Fruit fly (Drosophila melanogaster) S2 (cell line): ENCODE data around the gene CG34269.

ENCODE experiments used
- CG8478 ChIP-seq: fragments of >200 bp; optimal IDR thresholded peaks from 2 replicates; lab custom pipeline; 2018
- CTCF ChIP-seq, 2 experiments: fragments of >200 bp; optimal IDR thresholded peaks; 2 replicates each; lab custom pipeline; 2018

- TF ChIP-seq CG8478 (lab: Kevin White, UChicago) (no peak), CTCF (optimal IDR thresholded peaks at IDR 0.05; lab: Kevin White, UChicago) (no peak)
These were observed 35.0 kb downstream of the CG34269 start for dm6 chr3L:563002-563627.
